Worm (Caenorhabditis elegans): ENCODE results near the gene elt-2.

elt-2 gene

DNA sequence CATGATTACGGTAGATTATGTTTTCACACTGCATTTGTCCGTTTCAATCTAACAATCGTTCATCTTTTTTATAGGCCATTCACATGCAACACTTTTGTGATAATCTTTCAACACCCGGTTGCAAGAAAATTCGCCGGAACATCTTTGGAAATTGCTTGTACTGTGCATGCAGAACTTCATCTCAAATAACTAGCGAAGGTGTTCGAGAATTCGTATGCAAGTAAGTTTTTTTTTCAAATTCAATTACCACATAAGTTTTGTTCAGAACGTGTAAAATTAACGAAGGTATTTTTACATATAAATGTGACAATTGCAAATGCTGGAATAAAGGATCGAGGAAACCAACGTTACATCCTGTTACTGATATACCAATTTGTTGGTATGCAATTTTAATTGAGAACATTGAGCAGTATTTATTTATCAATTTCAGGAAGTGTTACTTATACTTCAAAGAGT is 4.3 kb downstream of the elt-2 start, which contains the start of gene C33D3.3:
Gene C33D3.3 (plus strand): TSS at position 51 of the 456 bp plus-strand sequence.
- TF ChIP-seq ceh-16 (tag; optimal IDR thresholded peaks at IDR 0.05) (no peak), elt-1 (tag; optimal IDR thresholded peaks at IDR 0.05) (no peak)

ce11 chrX:10488763-10489162 is 7.7 kb downstream of the elt-2 start, which contains the start of gene C33D3.4:
Gene C33D3.4 (plus strand): TSS chrX:10489063.
- no peak for TF ChIP-seq nhr-23 (tag; optimal IDR thresholded peaks at IDR 0.05)
- TF ChIP-seq snpc-4 (tag; optimal IDR thresholded peaks at IDR 0.05), result no peak
- TF ChIP-seq skn-1 (tag; optimal IDR thresholded peaks at IDR 0.05), result no peak
- no peak for TF ChIP-seq lin-11 (tag; optimal IDR thresholded peaks at IDR 0.05)
- TF ChIP-seq Y55F3AM.14 (GFP tag; optimal IDR thresholded peaks at IDR 0.05), result no peak
- TF ChIP-seq ceh-16 (tag; optimal IDR thresholded peaks at IDR 0.05), result no peak
- TF ChIP-seq dmd-4 (tag; optimal IDR thresholded peaks at IDR 0.05), result no peak
- no peak for TF ChIP-seq nhr-6 (tag; optimal IDR thresholded peaks at IDR 0.05)
- no peak for TF ChIP-seq nhr-21 (tag; optimal IDR thresholded peaks at IDR 0.05)
- no peak for TF ChIP-seq ZK546.5 (tag; optimal IDR thresholded peaks at IDR 0.05)
- no peak for TF ChIP-seq nhr-11 (tag; optimal IDR thresholded peaks at IDR 0.05)
- TF ChIP-seq peb-1 (tag; optimal IDR thresholded peaks at IDR 0.05), result no peak
- TF ChIP-seq sma-9 (GFP tag; optimal IDR thresholded peaks at IDR 0.05), result no peak
- no peak for TF ChIP-seq sma-9 (tag; optimal IDR thresholded peaks at IDR 0.05)
- TF ChIP-seq sma-3 (GFP tag; optimal IDR thresholded peaks at IDR 0.05), result no peak
- no peak for TF ChIP-seq crh-2 (tag; optimal IDR thresholded peaks at IDR 0.05)
- no peak for TF ChIP-seq nhr-77 (tag; optimal IDR thresholded peaks at IDR 0.05)

DNA sequence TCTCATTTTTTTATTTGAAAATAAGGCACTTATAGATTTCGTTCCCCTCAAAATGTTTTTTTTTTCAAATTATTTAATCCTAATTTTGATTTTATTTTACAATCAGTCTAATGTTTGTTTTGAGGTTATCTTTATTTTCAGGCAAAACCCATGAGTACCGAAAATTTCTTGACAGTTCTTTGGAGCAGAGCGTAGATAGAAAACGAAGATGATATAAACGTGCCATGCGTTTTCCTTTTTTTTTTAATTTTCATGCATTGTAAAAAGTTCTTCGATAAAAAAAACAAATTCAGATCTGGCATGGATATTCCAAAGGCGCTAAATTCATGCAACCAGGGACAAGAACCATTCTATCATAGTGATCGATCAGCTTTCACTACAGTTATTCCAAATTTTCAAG is 10.0 kb downstream of the elt-2 start, which contains the start of gene C33D3.5:
Gene C33D3.5 (plus strand): TSS at position 301 of the 400 bp plus-strand sequence.
- TF ChIP-seq F13H6.1 (tag; optimal IDR thresholded peaks at IDR 0.05) (no peak), lsy-2 (tag; optimal IDR thresholded peaks at IDR 0.05) (no peak), alr-1 (tag; optimal IDR thresholded peaks at IDR 0.05) (no peak), ama-1 (optimal IDR thresholded peaks at IDR 0.05) (no peak)

DNA sequence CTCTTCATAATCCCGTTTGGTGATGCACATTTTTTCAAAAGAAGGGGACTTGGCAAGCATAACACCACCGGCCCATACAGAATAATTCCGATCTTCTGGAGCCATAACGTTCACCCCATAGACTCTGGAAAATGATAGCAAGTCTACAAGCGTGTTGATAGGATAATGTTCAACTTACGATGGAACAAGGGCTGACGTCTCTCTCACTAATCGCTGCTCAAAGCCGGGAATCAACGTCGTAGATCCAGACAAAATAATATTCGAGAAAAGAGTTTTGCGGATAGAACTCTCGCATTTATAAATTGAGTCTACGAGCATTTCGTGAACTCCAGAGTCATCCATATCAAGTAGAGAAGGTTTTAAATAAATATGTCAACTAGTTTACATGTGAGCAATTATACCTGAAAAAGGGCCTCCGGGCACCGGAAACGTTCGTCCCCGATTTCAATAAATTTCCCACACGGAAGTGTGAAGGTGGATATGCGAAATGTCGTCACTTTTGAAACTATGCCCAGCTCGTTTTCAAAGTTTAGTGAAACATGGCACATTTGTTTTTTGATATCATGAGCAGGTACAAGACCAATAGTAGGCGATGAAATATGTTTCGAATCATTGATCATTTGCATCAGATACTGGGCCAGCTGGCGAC is 11.0 kb downstream of the elt-2 start:
- TF ChIP-seq ztf-11 (tag; optimal IDR thresholded peaks at IDR 0.05) (no peak), zag-1 (tag; optimal IDR thresholded peaks at IDR 0.05) (no peak), lin-11 (tag; optimal IDR thresholded peaks at IDR 0.05) (no peak), fos-1 (tag; optimal IDR thresholded peaks at IDR 0.05) (no peak), skn-1 (tag; optimal IDR thresholded peaks at IDR 0.05) (no peak), blmp-1 (tag; optimal IDR thresholded peaks at IDR 0.05; ENCODE audit: insufficient read depth) (no peak), mbf-1 (tag; optimal IDR thresholded peaks at IDR 0.05) (no peak), crh-2 (tag; optimal IDR thresholded peaks at IDR 0.05) (no peak), lin-39 (tag; optimal IDR thresholded peaks at IDR 0.05) (no peak), ztf-1 (GFP tag; conservative IDR thresholded peaks at IDR 0.05) (no peak), elt-1 (tag; optimal IDR thresholded peaks at IDR 0.05) (no peak), ceh-16 (tag; optimal IDR thresholded peaks at IDR 0.05) (no peak), nhr-10 (tag; optimal IDR thresholded peaks at IDR 0.05) (no peak), ZK546.5 (tag; optimal IDR thresholded peaks at IDR 0.05) (no peak), alr-1 (tag; optimal IDR thresholded peaks at IDR 0.05) (no peak), peb-1 (tag; optimal IDR thresholded peaks at IDR 0.05) (no peak), lsy-2 (tag; optimal IDR thresholded peaks at IDR 0.05) (no peak), snpc-4 (tag; optimal IDR thresholded peaks at IDR 0.05) (no peak)

DNA sequence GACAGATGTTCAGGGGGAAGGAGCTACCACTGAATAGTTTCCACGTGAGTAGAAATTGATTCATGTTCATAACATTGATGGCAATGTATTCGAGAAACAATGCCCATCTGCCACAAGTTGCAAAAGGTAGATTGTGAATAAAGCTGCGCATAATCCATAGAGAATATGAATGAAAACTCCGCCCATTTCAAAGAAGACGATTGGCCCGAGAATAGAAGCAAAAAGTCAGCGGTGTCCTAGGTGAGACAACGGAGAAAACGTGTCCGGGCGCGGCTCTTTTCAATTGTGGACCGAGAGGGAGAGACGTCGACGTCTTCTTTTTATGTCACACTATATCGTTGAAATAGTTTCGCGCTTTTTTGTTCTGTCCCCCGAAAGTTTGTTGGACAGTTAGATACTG is 18.6 kb downstream of the elt-2 start, which contains the start of gene vab-3:
Gene vab-3 (plus strand): TSS at position 301 of the 400 bp plus-strand sequence.
- TF ChIP-seq ztf-1 (GFP tag; conservative IDR thresholded peaks at IDR 0.05) (no peak), elt-1 (tag; optimal IDR thresholded peaks at IDR 0.05) (no peak), aly-2 (tag; optimal IDR thresholded peaks at IDR 0.05) (no peak), nhr-6 (tag; optimal IDR thresholded peaks at IDR 0.05) (no peak), unc-39 (tag; optimal IDR thresholded peaks at IDR 0.05) (no peak), nhr-129 (tag; optimal IDR thresholded peaks at IDR 0.05) (no peak), C34F6.9 (tag; optimal IDR thresholded peaks at IDR 0.05) (no peak), unc-62 (GFP tag; optimal IDR thresholded peaks at IDR 0.05) (no peak), mab-5 (tag; optimal IDR thresholded peaks at IDR 0.05) (no peak), mdl-1 (tag; optimal IDR thresholded peaks at IDR 0.05) (no peak), ztf-4 (tag; optimal IDR thresholded peaks at IDR 0.05) (no peak), egl-27 (tag; optimal IDR thresholded peaks at IDR 0.05) (no peak), dmd-4 (tag; optimal IDR thresholded peaks at IDR 0.05) (no peak), lin-39 (tag; optimal IDR thresholded peaks at IDR 0.05) (no peak), zag-1 (tag; optimal IDR thresholded peaks at IDR 0.05) (no peak)

Data from whole organism, L2 larva.